Fruit fly (Drosophila melanogaster): Measurements from ENCODE around the gene CG3610.
A peak's percentile ranks its signal among the peaks of the same experiment; 100 is the strongest.

Gene CG3610

DNA sequence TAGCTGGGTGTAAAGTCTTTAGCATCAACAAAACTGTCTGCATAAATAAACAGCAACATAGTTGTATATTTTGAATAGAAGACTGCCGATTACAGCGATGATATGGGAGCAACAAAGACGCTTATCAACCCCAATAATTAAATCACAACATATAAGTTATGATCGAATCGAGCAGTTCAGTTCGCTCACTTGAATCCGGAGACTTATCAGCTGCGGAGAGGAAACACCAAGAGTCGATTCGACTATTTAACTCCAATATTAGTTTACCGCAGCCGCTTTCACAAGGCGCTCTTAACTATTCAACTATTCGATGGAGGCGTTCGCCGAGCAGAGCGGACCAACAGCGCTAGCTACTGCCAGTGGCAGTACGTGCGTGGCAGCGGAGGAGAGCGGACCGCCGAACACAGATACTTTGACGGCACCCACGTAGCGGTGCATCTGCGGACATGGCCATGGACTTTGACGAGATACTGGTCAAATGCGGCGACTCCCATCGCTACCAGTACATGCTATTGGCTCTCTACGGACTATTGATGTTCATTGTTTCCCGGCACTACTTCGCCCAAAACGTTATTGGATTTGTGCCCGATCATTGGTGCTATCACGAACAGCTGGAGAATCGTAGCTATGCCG lies 46.1 kb upstream of the CG3610 start, which contains the start of gene CG14856 (continued):
- no peak for TF ChIP-seq CG30403 (GFP tag; optimal IDR thresholded peaks at IDR 0.05)
- no peak for TF ChIP-seq CG2712 (tag; optimal IDR thresholded peaks at IDR 0.05)
- TF ChIP-seq jumu (GFP tag; optimal IDR thresholded peaks at IDR 0.05) = no peak
- no peak for TF ChIP-seq Ets97D (GFP tag; optimal IDR thresholded peaks at IDR 0.05)
- TF ChIP-seq CG34376 (GFP tag; optimal IDR thresholded peaks at IDR 0.05) = peak; percentile 65
- no peak for TF ChIP-seq yki (optimal IDR thresholded peaks at IDR 0.05)
- TF ChIP-seq nmo (GFP tag; optimal IDR thresholded peaks at IDR 0.05) = no peak
- TF ChIP-seq CG6765 (GFP tag; optimal IDR thresholded peaks at IDR 0.05) = no peak
- TF ChIP-seq CG15269 (tag; optimal IDR thresholded peaks at IDR 0.05) = no peak
- no peak for TF ChIP-seq C15 (GFP tag; IDR thresholded peaks at IDR 0.05)
- no peak for TF ChIP-seq CG8765 (GFP tag; IDR thresholded peaks at IDR 0.05)
- no peak for TF ChIP-seq crol (GFP tag; IDR thresholded peaks at IDR 0.05)
- TF ChIP-seq CG14050 (GFP tag; IDR thresholded peaks at IDR 0.05) = no peak
- no peak for TF ChIP-seq schlank (tag; optimal IDR thresholded peaks at IDR 0.05)
- no peak for TF ChIP-seq bigmax (GFP tag; optimal IDR thresholded peaks at IDR 0.05)
- no peak for TF ChIP-seq kah (GFP tag; optimal IDR thresholded peaks at IDR 0.05)
- 0 out of 2 replicates have a peak, but pooled peaks have one; percentile 6 for TF ChIP-seq Drgx (GFP tag; IDR thresholded peaks at IDR 0.05)
- TF ChIP-seq CG31441 (GFP tag; IDR thresholded peaks at IDR 0.05) = no peak
- TF ChIP-seq CG12104 (GFP tag; optimal IDR thresholded peaks at IDR 0.05) = no peak
- 0 out of 2 replicates have a peak, but pooled peaks have one; percentile 31 for TF ChIP-seq sna (GFP tag; IDR thresholded peaks at IDR 0.05; ENCODE audit: partially characterized antibody)
- TF ChIP-seq dm (GFP tag; optimal IDR thresholded peaks at IDR 0.05) = no peak
- no peak for TF ChIP-seq br (optimal IDR thresholded peaks at IDR 0.05)
- TF ChIP-seq Sry-β (GFP tag; optimal IDR thresholded peaks at IDR 0.05) = no peak
- no peak for TF ChIP-seq CG13123 (GFP tag; optimal IDR thresholded peaks at IDR 0.05)
- TF ChIP-seq bsh (GFP tag; optimal IDR thresholded peaks at IDR 0.05) = no peak
- no peak for TF ChIP-seq MTF-1 (GFP tag; optimal IDR thresholded peaks at IDR 0.05; ENCODE audit: borderline replicate concordance)
- TF ChIP-seq her (GFP tag; optimal IDR thresholded peaks at IDR 0.05) = no peak
- TF ChIP-seq scrt (GFP tag; optimal IDR thresholded peaks at IDR 0.05) = no peak
- TF ChIP-seq zfh1 (GFP tag; IDR thresholded peaks at IDR 0.05) = no peak
- no peak for TF ChIP-seq tio (GFP tag; optimal IDR thresholded peaks at IDR 0.05)
- no peak for TF ChIP-seq CG15479 (GFP tag; optimal IDR thresholded peaks at IDR 0.05)
- TF ChIP-seq da (GFP tag; optimal IDR thresholded peaks at IDR 0.05) = no peak
- no peak for TF ChIP-seq Xrp1 (GFP tag; IDR thresholded peaks at IDR 0.05)
- no peak for TF ChIP-seq CG14441 (GFP tag; IDR thresholded peaks at IDR 0.05)
- no peak for TF ChIP-seq psq (GFP tag; optimal IDR thresholded peaks at IDR 0.05)
- no peak for TF ChIP-seq CG7745 (tag; optimal IDR thresholded peaks at IDR 0.05)
- no peak for TF ChIP-seq Dp (GFP tag; optimal IDR thresholded peaks at IDR 0.05)
- TF ChIP-seq CG12236 (GFP tag; optimal IDR thresholded peaks at IDR 0.05) = no peak
- TF ChIP-seq CG7556 (GFP tag; optimal IDR thresholded peaks at IDR 0.05) = no peak
- TF ChIP-seq CG11560 (tag; IDR thresholded peaks at IDR 0.05) = no peak
- TF ChIP-seq CG10565 (GFP tag; optimal IDR thresholded peaks at IDR 0.05) = no peak
- no peak for TF ChIP-seq CG7987 (GFP tag; optimal IDR thresholded peaks at IDR 0.05)
- no peak for TF ChIP-seq CG1832 (GFP tag; optimal IDR thresholded peaks at IDR 0.05)
- TF ChIP-seq pita (GFP tag; optimal IDR thresholded peaks at IDR 0.05) = no peak
- no peak for TF ChIP-seq CG16813 (GFP tag; IDR thresholded peaks at IDR 0.05; ENCODE audit: partially characterized antibody)
- TF ChIP-seq CrebB (tag; optimal IDR thresholded peaks at IDR 0.05) = no peak
- TF ChIP-seq az2 (GFP tag; optimal IDR thresholded peaks at IDR 0.05) = no peak
- no peak for TF ChIP-seq CG1603 (tag; optimal IDR thresholded peaks at IDR 0.05)
- TF ChIP-seq CG7357 (GFP tag; IDR thresholded peaks at IDR 0.05) = no peak
- no peak for TF ChIP-seq nerfin-1 (tag; optimal IDR thresholded peaks at IDR 0.05)
- TF ChIP-seq Neu2 (GFP tag; optimal IDR thresholded peaks at IDR 0.05; ENCODE audit: borderline replicate concordance) = no peak
